Worm (Caenorhabditis elegans): ENCODE data around the gene hot-7.

The hot-7 gene

DNA sequence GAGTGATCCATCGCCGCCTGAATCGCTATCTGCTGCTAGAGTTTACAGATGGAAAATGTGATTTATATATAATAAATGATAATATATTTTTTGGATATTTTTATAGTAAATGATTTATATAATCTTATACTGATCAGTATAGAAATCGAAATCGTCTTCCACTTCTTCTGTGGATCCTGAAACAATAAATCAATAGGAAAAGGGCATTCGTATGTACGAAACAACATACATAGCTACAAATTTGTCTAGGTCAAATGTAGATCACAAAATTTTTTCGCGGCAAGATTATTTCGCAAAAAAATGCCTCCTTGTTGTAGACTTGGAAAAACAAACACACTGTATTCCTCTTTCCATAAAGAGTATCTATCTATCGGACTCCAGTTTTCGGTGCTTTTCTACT, 2.9 kb downstream of the hot-7 start, which contains the start of gene Y48B6A.10:
Gene Y48B6A.10 (plus strand): TSS at position 301 of the 400 bp plus-strand sequence.
- no peak for TF ChIP-seq lir-3 (tag; optimal IDR thresholded peaks at IDR 0.05)
- no peak for TF ChIP-seq mes-2 (tag; optimal IDR thresholded peaks at IDR 0.05; ENCODE audit: poor library complexity, severe bottlenecking)
- no peak for TF ChIP-seq hmg-1.1 (GFP tag; IDR thresholded peaks at IDR 0.05)
- no peak for TF ChIP-seq T26A8.4 (GFP tag; IDR thresholded peaks at IDR 0.05)
- TF ChIP-seq duxl-1 (tag; optimal IDR thresholded peaks at IDR 0.05; ENCODE audit: poor library complexity), result no peak
- no peak for TF ChIP-seq nhr-10 (tag; optimal IDR thresholded peaks at IDR 0.05)
- TF ChIP-seq dpl-1 (GFP tag; optimal IDR thresholded peaks at IDR 0.05), result no peak
- no peak for TF ChIP-seq ztf-7 (tag; optimal IDR thresholded peaks at IDR 0.05)
- no peak for TF ChIP-seq mep-1 (tag; optimal IDR thresholded peaks at IDR 0.05)
- no peak for TF ChIP-seq pha-4 (GFP tag; IDR thresholded peaks at IDR 0.05)
- no peak for TF ChIP-seq pha-4 (tag; optimal IDR thresholded peaks at IDR 0.05)

DNA sequence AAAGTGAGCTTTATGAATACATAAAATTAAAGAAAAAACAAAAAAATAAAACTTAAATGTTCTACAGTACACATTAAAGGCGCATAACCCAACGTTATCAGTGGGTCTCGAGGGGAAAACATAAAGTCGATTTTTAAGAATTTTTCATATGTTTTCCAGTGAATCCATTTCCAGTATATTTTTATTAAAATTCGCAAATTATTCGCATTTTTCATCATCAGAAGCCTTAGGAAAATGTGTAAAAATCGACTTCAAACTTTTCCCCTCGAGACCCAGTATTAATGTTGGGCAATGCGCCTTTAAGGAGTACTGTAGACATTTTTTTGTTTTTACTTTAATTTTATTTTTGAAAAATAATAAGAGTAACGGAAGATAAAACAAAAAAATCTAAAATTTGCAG, 6.9 kb downstream of the hot-7 start:
- TF ChIP-seq saeg-2 (GFP tag; IDR thresholded peaks at IDR 0.05) (no peak), F49E8.2 (tag; optimal IDR thresholded peaks at IDR 0.05; ENCODE audit: borderline replicate concordance) (peak; percentile 77), unc-130 (GFP tag; optimal IDR thresholded peaks at IDR 0.05) (peak; percentile 31), hmg-1.1 (GFP tag; IDR thresholded peaks at IDR 0.05) (no peak)

DNA sequence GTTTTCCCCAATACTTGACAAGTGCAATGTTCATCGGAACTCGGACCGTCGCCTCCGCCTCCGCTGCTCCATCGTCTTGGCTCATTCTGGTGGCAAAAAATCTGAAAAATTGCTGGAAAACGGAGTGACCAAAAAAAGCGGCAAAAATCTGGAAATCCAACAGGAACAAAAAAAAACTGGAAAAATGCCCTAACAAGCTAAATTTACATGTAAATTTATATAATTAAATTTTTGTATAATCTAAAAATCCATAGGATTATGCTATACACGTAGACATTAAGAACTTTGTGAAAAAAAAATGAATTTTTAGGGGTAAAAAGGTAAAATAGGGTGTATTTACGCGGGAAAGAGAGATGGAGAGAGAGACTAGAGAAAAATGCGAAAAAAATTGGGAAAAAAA, 15.0 kb downstream of the hot-7 start, which contains the start of gene Y48B6A.13:
Gene Y48B6A.13 (minus strand): TSS at position 101 of the 400 bp plus-strand sequence.
- TF ChIP-seq ceh-28 (tag; optimal IDR thresholded peaks at IDR 0.05) (no peak), set-16 (GFP tag; IDR thresholded peaks at IDR 0.05) (0 out of 2 replicates have a peak, but pooled peaks have one; percentile 10)

DNA sequence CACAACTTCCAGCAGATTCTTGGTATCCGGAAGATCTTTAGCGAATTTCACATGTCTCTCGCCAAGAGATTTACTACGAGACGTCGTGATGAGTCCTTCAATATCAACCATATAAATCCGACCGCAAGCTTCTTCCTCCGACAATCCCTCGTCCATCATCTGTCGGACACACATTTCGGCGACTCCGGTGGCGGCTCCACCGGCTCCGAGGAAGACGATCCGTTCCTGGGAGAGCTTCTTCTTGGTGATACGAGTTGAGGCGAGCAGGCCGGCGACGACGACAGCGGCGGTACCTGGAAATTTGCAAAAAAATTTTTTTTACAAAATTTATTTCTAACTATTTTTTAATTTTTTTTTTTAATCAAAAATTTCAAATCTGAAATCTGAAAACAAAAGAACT, 18.9 kb downstream of the hot-7 start:
- TF ChIP-seq vab-7 (GFP tag; IDR thresholded peaks at IDR 0.05), result no peak
- TF ChIP-seq set-16 (GFP tag; IDR thresholded peaks at IDR 0.05), result peak; percentile 80
- TF ChIP-seq D1046.2 (GFP tag; IDR thresholded peaks at IDR 0.05), result no peak

DNA sequence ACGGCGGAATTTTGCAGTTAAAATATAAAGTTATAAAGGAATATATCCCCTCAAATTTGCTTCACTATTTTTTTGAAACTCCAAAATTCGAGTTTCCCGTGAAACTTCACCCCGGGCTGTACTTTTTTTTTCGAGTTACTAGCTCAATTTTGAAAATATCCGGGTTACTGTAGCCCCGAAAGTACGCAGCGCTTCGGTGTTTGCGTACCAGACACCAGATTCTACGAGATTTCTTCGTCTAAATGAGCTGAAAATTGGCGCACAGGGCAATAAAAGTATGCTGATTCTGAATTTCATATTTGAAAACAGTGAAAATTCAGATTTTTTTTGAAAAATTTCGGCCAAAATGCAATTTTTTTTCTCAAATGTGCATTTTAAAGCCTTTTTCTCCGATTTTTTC, 19.7 kb downstream of the hot-7 start:
- no peak for TF ChIP-seq unc-62 (GFP tag; optimal IDR thresholded peaks at IDR 0.05 in 1 of 2)
- TF ChIP-seq unc-62 (tag; optimal IDR thresholded peaks at IDR 0.05), result no peak
- no peak for TF ChIP-seq attf-4 (tag; optimal IDR thresholded peaks at IDR 0.05)
- TF ChIP-seq fos-1 (tag; optimal IDR thresholded peaks at IDR 0.05), result no peak
- TF ChIP-seq aha-1 (tag), result peak; percentile 92

DNA sequence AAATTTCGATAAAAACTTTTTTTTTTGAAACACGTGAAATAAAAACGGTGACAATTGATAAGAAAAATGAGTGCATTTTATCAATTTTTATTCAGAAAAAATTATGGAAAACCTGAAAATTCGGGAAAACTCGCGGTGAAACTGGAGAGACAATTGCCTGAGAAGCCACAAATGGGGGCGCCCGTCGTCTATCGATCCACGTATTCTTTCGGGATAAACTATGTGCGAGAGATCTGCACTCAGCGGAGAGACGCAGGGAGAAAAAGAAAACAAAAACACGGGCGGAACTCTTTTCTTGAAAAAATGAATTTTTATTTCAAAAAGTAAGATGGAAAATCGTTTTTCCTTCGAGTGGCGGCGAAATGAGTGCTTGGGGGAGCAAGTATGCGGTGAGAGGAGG, 22.7 kb downstream of the hot-7 start, which contains the start of gene men-1:
Gene men-1 (minus strand): TSS at position 242 of the 400 bp plus-strand sequence.
- TF ChIP-seq nhr-41 (GFP tag; IDR thresholded peaks at IDR 0.05) (no peak), ztf-7 (tag; optimal IDR thresholded peaks at IDR 0.05) (no peak), daf-16 (GFP tag; optimal IDR thresholded peaks at IDR 0.05) (no peak), daf-16 (tag; optimal IDR thresholded peaks at IDR 0.05) (peak; percentile 20), cey-2 (tag; optimal IDR thresholded peaks at IDR 0.05; ENCODE audit: borderline replicate concordance, insufficient read depth) (no peak), aha-1 (tag) (peak; percentile 86), attf-4 (tag; optimal IDR thresholded peaks at IDR 0.05) (no peak), F26F4.8 (GFP tag; conservative IDR thresholded peaks at IDR 0.05) (no peak), snpc-1.2 (GFP tag; IDR thresholded peaks at IDR 0.05) (no peak), egl-43 (GFP tag; IDR thresholded peaks at IDR 0.05) (no peak), hlh-30 (tag; optimal IDR thresholded peaks at IDR 0.05; ENCODE audit: insufficient read depth) (peak; percentile 22), nhr-10 (tag; optimal IDR thresholded peaks at IDR 0.05) (no peak)
